Worm (Caenorhabditis elegans) whole organism, midembryonic: ENCODE results near the gene mdt-26.

Experiments
- T22C8.4 ChIP-seq: fragments of 200-800 bp; sonication (Bioruptor generic); IDR thresholded peaks from 2 replicates; pipeline ENCODE4 v1.3.6; 2022; ENCODE audit warnings: missing genetic modification characterization, missing compliant biosample characterization
- cog-1 ChIP-seq: sonication (generic microtip); optimal IDR thresholded peaks from 2 replicates; lab custom pipeline; 2016; ENCODE audit warnings: missing genetic modification characterization, missing compliant biosample characterization
- flt-1 ChIP-seq: fragments of 200-800 bp; sonication (Bioruptor generic); IDR thresholded peaks from 2 replicates; pipeline ENCODE4 v1.3.6; 2022; ENCODE audit warnings: missing genetic modification characterization, missing compliant biosample characterization
- klf-2 ChIP-seq: fragments of 200-800 bp; sonication (Bioruptor generic); conservative IDR thresholded peaks from 2 replicates; pipeline ENCODE4 v1.3.6; 2022; ENCODE audit warnings: missing genetic modification reagents, missing genetic modification characterization, missing compliant biosample characterization
- med-1 ChIP-seq: sonication (generic microtip); optimal IDR thresholded peaks from 2 replicates; lab custom pipeline; 2017; ENCODE audit warnings: missing genetic modification characterization, mild to moderate bottlenecking, missing compliant biosample characterization, antibody characterized with exemption, missing genetic modification reagents; ENCODE audit not compliant: insufficient read depth
- ref-1 ChIP-seq: fragments of 200-800 bp; sonication (Bioruptor generic); conservative IDR thresholded peaks from 2 replicates; pipeline ENCODE4 v1.3.6; 2022; ENCODE audit warnings: missing genetic modification reagents, missing genetic modification characterization, missing compliant biosample characterization
- tab-1 ChIP-seq: fragments of 200-800 bp; sonication (Bioruptor generic); IDR thresholded peaks from 2 replicates; pipeline ENCODE4 v1.3.6; 2022; ENCODE audit warnings: missing genetic modification characterization, missing compliant biosample characterization
- ztf-29 ChIP-seq: fragments of 200-800 bp; sonication (Bioruptor generic); IDR thresholded peaks from 2 replicates; pipeline ENCODE4 v1.3.6; 2022; ENCODE audit warnings: missing genetic modification reagents, missing genetic modification characterization, missing compliant biosample characterization

ce11 chrII:5688959-5689358, 28.0 kb downstream of the mdt-26 start, which contains the start of gene C25H3.11:
- TF ChIP-seq cog-1 (no peak), T22C8.4 (GFP tag; lab: Robert Waterston, UW) (no peak), flt-1 (GFP tag; lab: Robert Waterston, UW) (no peak), klf-2 (GFP tag; lab: Robert Waterston, UW) (peak; percentile 46; the same call in 1 of the 2 replicates), ref-1 (no peak), ztf-29 (no peak), med-1 (GFP tag; lab: Kevin White, UChicago) (no peak), tab-1 (GFP tag; lab: Robert Waterston, UW) (no peak)
